Fruit fly (Drosophila melanogaster) whole organism, embryonic: ENCODE results near the gene CG8516.

ENCODE experiments used
- Aef1 ChIP-seq: fragments of 200-800 bp; sonication (Bioruptor generic); IDR thresholded peaks from 3 replicates; pipeline ENCODE4 v1.3.6; 2022; ENCODE audit warnings: missing biosample characterization, missing genetic modification characterization
- B-H1 ChIP-seq: fragments of 200-800 bp; sonication (Bioruptor generic); IDR thresholded peaks from 3 replicates; pipeline ENCODE4 v1.3.6; 2022; ENCODE audit warnings: missing biosample characterization, missing genetic modification characterization
- CG12769 ChIP-seq: fragments of 200-800 bp; sonication (Bioruptor generic); optimal IDR thresholded peaks from 2 replicates; lab custom pipeline; 2019; ENCODE audit warnings: missing biosample characterization, mild to moderate bottlenecking, missing genetic modification characterization, moderate library complexity
- CG13775 ChIP-seq: fragments of 200-800 bp; sonication (Bioruptor generic); optimal IDR thresholded peaks from 3 replicates; lab custom pipeline; 2017; ENCODE audit warnings: missing biosample characterization, mild to moderate bottlenecking, missing genetic modification characterization
- CG17328 ChIP-seq: fragments of 200-800 bp; sonication (Bioruptor generic); IDR thresholded peaks from 2 replicates; pipeline ENCODE4 v1.3.6; 2022; ENCODE audit warnings: missing biosample characterization, missing genetic modification characterization
- CG18011 ChIP-seq: fragments of 200-800 bp; sonication (Bioruptor generic); optimal IDR thresholded peaks from 2 replicates; lab custom pipeline; 2017; ENCODE audit warnings: missing biosample characterization, missing genetic modification characterization, mild to moderate bottlenecking, moderate library complexity, missing genotype
- CG2889 ChIP-seq: fragments of 200-800 bp; sonication (Bioruptor generic); IDR thresholded peaks from 3 replicates; pipeline ENCODE4 v1.3.6; 2022; ENCODE audit warnings: missing biosample characterization, missing genetic modification characterization
- CG30431 ChIP-seq: fragments of 200-800 bp; sonication (Bioruptor generic); optimal IDR thresholded peaks from 2 replicates; lab custom pipeline; 2017; ENCODE audit warnings: missing biosample characterization, missing genetic modification characterization
- CG32532 ChIP-seq: fragments of 200-800 bp; sonication (Bioruptor generic); IDR thresholded peaks from 2 replicates; pipeline ENCODE4 v1.3.6; 2022; ENCODE audit warnings: missing biosample characterization, missing genetic modification characterization
- CG4360 ChIP-seq: fragments of 200-800 bp; sonication (Bioruptor generic); IDR thresholded peaks from 2 replicates; pipeline ENCODE4 v1.3.6; 2022; ENCODE audit warnings: missing biosample characterization, missing genetic modification characterization
- CG8388 ChIP-seq: fragments of 200-800 bp; sonication (Bioruptor generic); optimal IDR thresholded peaks from 2 replicates; lab custom pipeline; 2019; ENCODE audit warnings: missing biosample characterization, mild to moderate bottlenecking, missing genetic modification characterization, moderate library complexity
- CG9817 ChIP-seq: fragments of 200-800 bp; sonication (Bioruptor generic); optimal IDR thresholded peaks from 2 replicates; lab custom pipeline; 2018; ENCODE audit warnings: missing biosample characterization, mild to moderate bottlenecking, missing genetic modification characterization, moderate library complexity
- CG9876 ChIP-seq: fragments of 200-800 bp; sonication (Bioruptor generic); optimal IDR thresholded peaks from 2 replicates; lab custom pipeline; 2016; ENCODE audit warnings: missing biosample characterization, missing genetic modification characterization
- Chrac-16 ChIP-seq: fragments of 200-800 bp; sonication (Bioruptor generic); optimal IDR thresholded peaks from 3 replicates; lab custom pipeline; 2016; ENCODE audit warnings: missing biosample characterization, missing genetic modification characterization
- CoRest ChIP-seq: fragments of 200-800 bp; sonication (Bioruptor generic); optimal IDR thresholded peaks from 3 replicates; lab custom pipeline; 2018; ENCODE audit warnings: missing biosample characterization, mild to moderate bottlenecking, missing genetic modification characterization, moderate library complexity
- E2f2 ChIP-seq: fragments of 200-800 bp; sonication (Bioruptor generic); IDR thresholded peaks from 2 replicates; pipeline ENCODE4 v1.3.6; 2022; ENCODE audit warnings: missing biosample characterization, missing genetic modification characterization
- Ets97D ChIP-seq: fragments of 200-800 bp; sonication (Bioruptor generic); optimal IDR thresholded peaks from 3 replicates; lab custom pipeline; 2016; ENCODE audit warnings: missing biosample characterization, missing genetic modification characterization
- H15 ChIP-seq: fragments of 200-800 bp; sonication (Bioruptor generic); IDR thresholded peaks from 3 replicates; pipeline ENCODE4 v1.3.6; 2022; ENCODE audit warnings: missing biosample characterization, missing genetic modification characterization
- Lhr ChIP-seq: fragments of 200-800 bp; sonication (Bioruptor generic); optimal IDR thresholded peaks from 3 replicates; lab custom pipeline; 2017; ENCODE audit warnings: mild to moderate bottlenecking, missing biosample characterization, missing genetic modification reagents, missing genetic modification characterization
- MTF-1 ChIP-seq: fragments of 200-800 bp; sonication (Bioruptor generic); optimal IDR thresholded peaks from 2 replicates; lab custom pipeline; 2018; ENCODE audit warnings: missing biosample characterization, mild to moderate bottlenecking, missing genetic modification characterization, borderline replicate concordance
- Myb ChIP-seq: fragments of 200-800 bp; sonication (Bioruptor generic); optimal IDR thresholded peaks from 2 replicates; lab custom pipeline; 2016; ENCODE audit warnings: missing biosample characterization, missing genetic modification characterization
- abd-A ChIP-seq: fragments of 200-800 bp; sonication (Bioruptor generic); optimal IDR thresholded peaks from 3 replicates; lab custom pipeline; 2019; ENCODE audit warnings: missing biosample characterization, mild to moderate bottlenecking, missing genetic modification characterization, moderate library complexity
- bcd ChIP-seq: fragments of 200-800 bp; sonication (Bioruptor generic); optimal IDR thresholded peaks from 2 replicates; lab custom pipeline; 2017; ENCODE audit warnings: missing biosample characterization, mild to moderate bottlenecking, missing genetic modification characterization
- bsh ChIP-seq, 2 experiments: fragments of 200-800 bp; sonication (Bioruptor generic); optimal IDR thresholded peaks; 2 replicates each; lab custom pipeline; 2017 to 2018; ENCODE audit warnings: mild to moderate bottlenecking in 2 of 2, missing biosample characterization in 2 of 2, missing genetic modification characterization in 2 of 2, moderate library complexity in 1 of 2
- btn ChIP-seq: fragments of 200-800 bp; sonication (Bioruptor generic); optimal IDR thresholded peaks from 2 replicates; lab custom pipeline; 2016; ENCODE audit warnings: missing biosample characterization, missing genetic modification characterization
- dan ChIP-seq: fragments of 200-800 bp; sonication (Bioruptor generic); IDR thresholded peaks from 2 replicates; pipeline ENCODE4 v1.3.6; 2022; ENCODE audit warnings: missing biosample characterization, missing genetic modification characterization
- eyg ChIP-seq: fragments of 200-800 bp; sonication (Bioruptor generic); optimal IDR thresholded peaks from 3 replicates; lab custom pipeline; 2016; ENCODE audit warnings: missing biosample characterization, missing genetic modification characterization
- fd96Cb ChIP-seq: fragments of 200-800 bp; sonication (Bioruptor generic); optimal IDR thresholded peaks from 2 replicates; lab custom pipeline; 2018; ENCODE audit warnings: missing biosample characterization, mild to moderate bottlenecking, missing genetic modification characterization, moderate library complexity
- grn ChIP-seq: fragments of 200-800 bp; sonication (Bioruptor generic); optimal IDR thresholded peaks from 3 replicates; lab custom pipeline; 2017; ENCODE audit warnings: missing biosample characterization, missing genetic modification characterization
- gro ChIP-seq: fragments of 200-800 bp; sonication (Bioruptor generic); optimal IDR thresholded peaks from 2 replicates; lab custom pipeline; 2016; ENCODE audit warnings: missing biosample characterization, missing genetic modification characterization
- ham ChIP-seq: fragments of 200-800 bp; sonication (Bioruptor generic); IDR thresholded peaks from 2 replicates; pipeline ENCODE4 v1.3.6; 2022; ENCODE audit warnings: missing biosample characterization, missing genetic modification characterization
- hb ChIP-seq: fragments of 200-800 bp; sonication (Bioruptor generic); IDR thresholded peaks from 3 replicates; pipeline ENCODE4 v1.3.6; 2022; ENCODE audit warnings: missing biosample characterization, missing genetic modification characterization; ENCODE audit not compliant: partially characterized antibody
- odd ChIP-seq: fragments of 200-800 bp; sonication (Bioruptor generic); optimal IDR thresholded peaks from 2 replicates; lab custom pipeline; 2017; ENCODE audit warnings: missing biosample characterization, mild to moderate bottlenecking, missing genetic modification characterization
- pb ChIP-seq: fragments of 200-800 bp; sonication (Bioruptor generic); optimal IDR thresholded peaks from 3 replicates; lab custom pipeline; 2016; ENCODE audit warnings: missing biosample characterization, missing genetic modification characterization
- peb ChIP-seq: fragments of 200-800 bp; sonication (Bioruptor generic); IDR thresholded peaks from 2 replicates; pipeline ENCODE4 v1.3.6; 2022; ENCODE audit warnings: missing biosample characterization, missing genetic modification characterization
- pros ChIP-seq: fragments of 200-800 bp; sonication (Bioruptor generic); optimal IDR thresholded peaks from 3 replicates; lab custom pipeline; 2019; ENCODE audit warnings: missing biosample characterization, mild to moderate bottlenecking, missing genetic modification characterization, moderate library complexity
- salm ChIP-seq: fragments of 200-800 bp; sonication (Bioruptor generic); optimal IDR thresholded peaks from 2 replicates; lab custom pipeline; 2018; ENCODE audit warnings: missing biosample characterization, mild to moderate bottlenecking, missing genetic modification characterization
- sens ChIP-seq: fragments of 200-800 bp; sonication (Bioruptor generic); peaks from one replicate; lab custom pipeline; 2016; ENCODE audit warnings: missing biosample characterization, missing genetic modification characterization
- tin ChIP-seq: fragments of 200-800 bp; sonication (Bioruptor generic); optimal IDR thresholded peaks from 3 replicates; lab custom pipeline; 2016; ENCODE audit warnings: missing biosample characterization, missing genetic modification characterization
- toy ChIP-seq: fragments of 200-800 bp; sonication (Bioruptor generic); IDR thresholded peaks from 2 replicates; pipeline ENCODE4 v1.3.6; 2022; ENCODE audit warnings: missing biosample characterization, missing genetic modification characterization
- trem ChIP-seq: fragments of 200-800 bp; optimal IDR thresholded peaks from 3 replicates; lab custom pipeline; 2019; ENCODE audit warnings: missing biosample characterization, mild to moderate bottlenecking, missing genetic modification characterization, moderate library complexity
- unc-4 ChIP-seq: fragments of 200-800 bp; sonication (Bioruptor generic); IDR thresholded peaks from 2 replicates; pipeline ENCODE4 v1.3.6; 2022; ENCODE audit warnings: missing biosample characterization, missing genetic modification characterization; ENCODE audit not compliant: partially characterized antibody
- zen2 ChIP-seq: fragments of 200-800 bp; sonication (Bioruptor generic); IDR thresholded peaks from 3 replicates; pipeline ENCODE4 v1.3.6; 2022; ENCODE audit warnings: missing biosample characterization, missing genetic modification characterization; ENCODE audit not compliant: partially characterized antibody

Gene CG8516

DNA sequence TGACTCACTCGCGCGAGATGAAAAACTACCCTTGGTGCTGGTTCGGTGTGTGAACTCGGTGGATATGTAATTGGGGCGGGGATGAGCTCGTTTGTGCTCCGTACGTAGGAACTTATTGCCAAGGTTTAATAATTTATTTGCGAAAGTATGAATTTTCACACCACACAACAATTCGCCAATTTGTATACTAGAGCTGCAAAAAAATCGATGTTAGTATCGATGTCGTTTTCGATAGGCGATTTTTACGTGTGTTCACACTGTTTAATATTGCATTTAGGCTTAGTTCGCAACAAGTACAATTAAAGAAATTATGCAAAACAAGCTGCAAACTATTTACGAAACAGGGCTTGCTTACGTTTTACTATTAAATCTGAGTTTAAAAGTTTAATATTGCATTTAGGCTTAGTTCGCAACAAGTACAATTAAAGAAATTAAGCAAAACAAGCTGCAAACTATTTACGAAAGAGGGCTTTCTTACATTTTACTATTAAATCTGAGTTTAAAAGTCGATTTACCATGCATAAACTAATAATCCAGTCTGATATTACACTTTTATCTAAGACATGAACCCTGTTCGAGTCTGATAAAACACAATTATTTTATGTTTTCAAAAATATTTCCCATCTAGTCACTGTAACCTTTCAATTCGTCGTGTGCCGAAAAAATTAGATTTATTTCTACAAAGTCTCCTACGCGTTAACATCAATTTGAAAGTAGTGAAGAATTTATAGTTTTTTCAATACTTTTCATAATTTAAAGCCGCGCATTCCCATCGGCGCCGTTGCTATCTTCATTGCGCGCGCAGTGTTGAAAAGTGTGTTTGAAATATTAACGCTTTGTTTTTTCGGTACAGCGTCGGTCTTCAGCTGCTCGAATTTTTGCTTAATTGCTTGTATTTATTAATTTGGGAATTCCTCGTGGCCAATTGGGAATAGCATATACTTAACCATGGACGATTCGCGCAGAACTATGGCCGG is 29.9 kb upstream of the CG8516 start, which contains the start of the genes Snap24 and CG8478 (continued):
- TF ChIP-seq unc-4 (GFP tag; lab: Robert Waterston, UW) (peak; percentile 74), bcd (GFP tag; lab: Kevin White, UChicago) (no peak), salm (no peak), pb (GFP tag; lab: Kevin White, UChicago) (no peak), peb (no peak), gro (GFP tag; lab: Kevin White, UChicago) (no peak), CG4360 (no peak), hb (GFP tag; lab: Robert Waterston, UW) (peak; percentile 61), MTF-1 (GFP tag; lab: Kevin White, UChicago) (no peak), CG12769 (tag; lab: Kevin White, UChicago) (no peak), dan (GFP tag; lab: Robert Waterston, UW) (no peak), Aef1 (GFP tag; lab: Robert Waterston, UW) (no peak), trem (tag; lab: Kevin White, UChicago) (peak; percentile 27), eyg (GFP tag; lab: Kevin White, UChicago) (no peak), fd96Cb (tag; lab: Kevin White, UChicago) (no peak), CG18011 (no peak), bsh (GFP tag; optimal IDR thresholded peaks at IDR 0.05; lab: Kevin White, UChicago) (no peak), odd (GFP tag; lab: Kevin White, UChicago) (no peak), Ets97D (GFP tag; lab: Kevin White, UChicago) (peak; percentile 25), CG17328 (GFP tag; lab: Robert Waterston, UW) (no peak), CoRest (tag; lab: Kevin White, UChicago) (peak; percentile 15), zen2 (GFP tag; lab: Robert Waterston, UW) (peak; percentile 66; the same call in 2 of the 3 replicates), Myb (GFP tag; lab: Kevin White, UChicago) (peak; percentile 75), CG8388 (no peak), toy (GFP tag; lab: Robert Waterston, UW) (no peak), tin (GFP tag; lab: Kevin White, UChicago) (no peak), grn (no peak), CG13775 (GFP tag; lab: Kevin White, UChicago) (no peak), CG32532 (no peak), CG30431 (GFP tag; lab: Kevin White, UChicago) (no peak), pros (GFP tag; lab: Kevin White, UChicago) (no peak), CG9876 (no peak), CG2889 (GFP tag; lab: Robert Waterston, UW) (no peak), E2f2 (peak; percentile 85), Lhr (GFP tag; lab: Kevin White, UChicago) (no peak), btn (GFP tag; lab: Kevin White, UChicago) (no peak), CG9817 (no peak), B-H1 (no peak), ham (GFP tag; lab: Robert Waterston, UW) (no peak), Chrac-16 (GFP tag; lab: Kevin White, UChicago) (no peak), H15 (GFP tag; lab: Robert Waterston, UW) (no peak), abd-A (tag; lab: Kevin White, UChicago) (no peak), sens (GFP tag; lab: Kevin White, UChicago) (peak; percentile 91)
